Fruit fly (Drosophila melanogaster): ENCODE results near the gene cin.
A peak's percentile ranks its signal among the peaks of the same experiment; 100 is the strongest.

Gene cin

DNA sequence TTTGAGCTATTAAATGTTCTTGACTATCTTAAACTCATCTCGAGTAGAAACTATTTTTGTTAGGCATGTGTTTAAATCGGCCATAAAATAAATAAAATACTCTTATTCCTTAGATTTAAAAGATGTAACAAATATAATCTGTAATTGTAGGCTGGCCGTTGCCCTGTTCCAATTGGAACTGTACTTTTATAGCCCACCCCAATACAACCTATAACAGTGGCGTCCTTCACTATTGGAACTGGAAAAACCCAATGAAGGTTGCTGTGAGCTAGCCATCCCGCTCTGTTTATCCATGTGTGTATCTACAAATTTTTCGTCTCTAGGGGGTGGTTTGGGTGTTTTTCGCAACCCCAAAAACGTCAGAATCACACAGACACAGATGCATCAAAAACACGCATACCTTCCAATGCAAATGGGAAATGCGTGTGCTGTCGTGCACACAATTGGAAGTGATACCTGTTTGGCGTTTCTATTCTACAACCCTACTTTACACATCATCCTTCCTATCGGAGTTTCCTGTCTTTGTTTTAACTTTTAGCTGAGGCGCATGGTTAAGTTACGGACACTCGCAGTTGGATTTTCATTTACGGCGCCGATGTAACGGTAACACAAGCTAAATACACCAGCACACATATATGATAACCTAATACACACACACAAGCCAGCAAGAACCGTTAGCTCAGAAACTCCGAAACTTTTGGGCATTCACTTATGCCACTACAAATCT, 23.1 kb downstream of the cin start (continued):
- TF ChIP-seq CG9932 (GFP tag; IDR thresholded peaks at IDR 0.05) (no peak), CG8089 (GFP tag; optimal IDR thresholded peaks at IDR 0.05) (no peak), CG7987 (GFP tag; optimal IDR thresholded peaks at IDR 0.05) (no peak), CG12659 (GFP tag; optimal IDR thresholded peaks at IDR 0.05) (peak; percentile 23), CG9876 (GFP tag; optimal IDR thresholded peaks at IDR 0.05) (no peak), Nf-YA (GFP tag; IDR thresholded peaks at IDR 0.05) (no peak), Asciz (GFP tag; optimal IDR thresholded peaks at IDR 0.05) (peak; percentile 7), disco-r (GFP tag; optimal IDR thresholded peaks at IDR 0.05) (no peak), NfI (GFP tag; optimal IDR thresholded peaks at IDR 0.05) (no peak), Awh (GFP tag; IDR thresholded peaks at IDR 0.05) (no peak), dati (GFP tag; IDR thresholded peaks at IDR 0.05) (no peak), HLH3B (GFP tag; IDR thresholded peaks at IDR 0.05) (no peak), tna (GFP tag; IDR thresholded peaks at IDR 0.05; ENCODE audit: partially characterized antibody) (no peak), Dip2 (GFP tag; IDR thresholded peaks at IDR 0.05) (no peak), Trl (optimal IDR thresholded peaks at IDR 0.05) (no peak), Trl (GFP tag; optimal IDR thresholded peaks at IDR 0.05) (no peak), CG10431 (GFP tag; optimal IDR thresholded peaks at IDR 0.05) (no peak), hth (optimal IDR thresholded peaks at IDR 0.05) (no peak), al (GFP tag; IDR thresholded peaks at IDR 0.05) (no peak), pros (GFP tag; optimal IDR thresholded peaks at IDR 0.05) (peak; percentile 54), CG12391 (tag; optimal IDR thresholded peaks at IDR 0.05) (no peak), z (GFP tag; IDR thresholded peaks at IDR 0.05) (no peak), HmgZ (tag; optimal IDR thresholded peaks at IDR 0.05) (no peak), crc (GFP tag; optimal IDR thresholded peaks at IDR 0.05) (no peak), CG3847 (GFP tag; IDR thresholded peaks at IDR 0.05) (no peak), yki (optimal IDR thresholded peaks at IDR 0.05) (no peak), CG30431 (GFP tag; optimal IDR thresholded peaks at IDR 0.05) (no peak), kni (GFP tag; optimal IDR thresholded peaks at IDR 0.05) (peak; percentile 27), CG8924 (tag; optimal IDR thresholded peaks at IDR 0.05) (peak; percentile 29), CG10321 (GFP tag; IDR thresholded peaks at IDR 0.05) (peak; percentile 78), gem (tag; optimal IDR thresholded peaks at IDR 0.05) (peak; percentile 46), CG9797 (GFP tag; optimal IDR thresholded peaks at IDR 0.05) (no peak), Dref (GFP tag; IDR thresholded peaks at IDR 0.05) (no peak), CTCF (GFP tag; optimal IDR thresholded peaks at IDR 0.05) (no peak), CG5245 (GFP tag; optimal IDR thresholded peaks at IDR 0.05) (no peak), CG1647 (GFP tag; optimal IDR thresholded peaks at IDR 0.05) (no peak), D19B (GFP tag; optimal IDR thresholded peaks at IDR 0.05) (no peak), Elba2 (GFP tag; optimal IDR thresholded peaks at IDR 0.05) (peak; percentile 75), CG15269 (tag; optimal IDR thresholded peaks at IDR 0.05) (peak; percentile 23), CG6254 (GFP tag; optimal IDR thresholded peaks at IDR 0.05) (no peak), CG3065 (GFP tag; optimal IDR thresholded peaks at IDR 0.05) (no peak), CG3163 (GFP tag; optimal IDR thresholded peaks at IDR 0.05) (no peak), CG14860 (GFP tag; IDR thresholded peaks at IDR 0.05; ENCODE audit: partially characterized antibody) (no peak), Nf-YC (tag; optimal IDR thresholded peaks at IDR 0.05) (peak; percentile 47), gcm2 (GFP tag; optimal IDR thresholded peaks at IDR 0.05) (no peak), shn (GFP tag; optimal IDR thresholded peaks at IDR 0.05) (no peak), fd3F (GFP tag; optimal IDR thresholded peaks at IDR 0.05) (no peak), CG5180 (GFP tag; optimal IDR thresholded peaks at IDR 0.05) (no peak), CG13424 (tag; optimal IDR thresholded peaks at IDR 0.05) (no peak), CG32767 (GFP tag; IDR thresholded peaks at IDR 0.05) (peak; percentile 68; the same call in 1 of the 2 replicates), nerfin-1 (tag; optimal IDR thresholded peaks at IDR 0.05) (no peak), CG3995 (GFP tag; optimal IDR thresholded peaks at IDR 0.05) (no peak)
